Worm (Caenorhabditis elegans): ENCODE measurements around the gene pacl-1.

DNA sequence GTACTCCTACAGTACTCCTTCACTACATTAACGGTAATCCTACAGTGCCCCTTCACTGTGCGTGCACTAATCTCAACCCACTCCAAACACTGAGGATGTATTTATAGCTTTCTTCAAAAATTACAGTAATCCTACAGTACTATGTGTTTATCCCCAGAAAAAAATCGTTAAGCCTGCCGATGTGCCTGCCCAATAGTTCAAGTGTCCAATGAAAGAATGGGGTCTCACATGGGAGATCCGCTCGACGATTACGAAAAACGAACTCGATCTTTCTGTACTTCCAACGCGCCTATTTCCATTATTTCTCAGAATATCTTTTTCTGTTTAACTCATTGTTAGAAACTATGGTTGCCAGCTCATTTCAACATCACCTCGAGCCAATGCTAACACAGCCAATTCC is 17.1 kb downstream of the pacl-1 start, which contains the start of gene nhr-218:
- no peak for TF ChIP-seq ekl-4 (GFP tag; IDR thresholded peaks at IDR 0.05)
- no peak for TF ChIP-seq lin-54 (GFP tag; optimal IDR thresholded peaks at IDR 0.05)
- TF ChIP-seq T07F8.4 (tag; optimal IDR thresholded peaks at IDR 0.05): no peak
- no peak for TF ChIP-seq madf-6 (GFP tag; IDR thresholded peaks at IDR 0.05)
- no peak for TF ChIP-seq dox-1 (GFP tag; IDR thresholded peaks at IDR 0.05)
- TF ChIP-seq dpff-1 (tag; optimal IDR thresholded peaks at IDR 0.05): no peak

Data from whole organism, young adult.